Fruit fly (Drosophila melanogaster): Measurements from ENCODE around the gene CG15056.

- no peak for TF ChIP-seq CTCF (optimal IDR thresholded peaks at IDR 0.05)
- no peak for TF ChIP-seq CG8478 (optimal IDR thresholded peaks at IDR 0.05)
Measured at dm6 chrX:18439367-18439766, 24.2 kb downstream of the CG15056 start, which contains the start of gene CG43841.
